Worm (Caenorhabditis elegans) whole organism, late embryonic: ENCODE measurements around the gene H41C03.2.

Experiments used
- ceh-19 ChIP-seq: fragments of 200-800 bp; sonication (Bioruptor generic); optimal IDR thresholded peaks from 2 replicates; lab custom pipeline; 2018; ENCODE audit warnings: mild to moderate bottlenecking, missing genetic modification characterization, missing compliant biosample characterization
- pag-3 ChIP-seq: sonication (generic microtip); optimal IDR thresholded peaks from 2 replicates; lab custom pipeline; 2016; ENCODE audit warnings: missing compliant biosample characterization, missing genetic modification characterization, borderline replicate concordance
- pha-4 ChIP-seq: fragments of 150-350 bp; optimal IDR thresholded peaks from 2 replicates; lab custom pipeline; 2018; ENCODE audit warnings: missing biosample characterization, missing genetic modification reagents, missing genetic modification characterization
- pqm-1 ChIP-seq: sonication (generic microtip); optimal IDR thresholded peaks from 2 replicates; lab custom pipeline; 2016; ENCODE audit warnings: missing genetic modification characterization, missing compliant biosample characterization
- syd-9 ChIP-seq: sonication (generic microtip); optimal IDR thresholded peaks from 2 replicates; lab custom pipeline; 2016; ENCODE audit warnings: mild to moderate bottlenecking, missing genetic modification characterization, moderate library complexity, missing compliant biosample characterization
- tbx-2 ChIP-seq: sonication (generic microtip); optimal IDR thresholded peaks from 2 replicates; lab custom pipeline; 2016; ENCODE audit warnings: missing genetic modification characterization, missing compliant biosample characterization
- unc-3 ChIP-seq, 2 experiments: fragments of 200-800 bp in 1 of 2; sonication (Bioruptor generic) in 1 of 2; sonication (generic microtip) in 1 of 2; conservative IDR thresholded peaks in 1 of 2; optimal IDR thresholded peaks in 1 of 2; 2 replicates each; pipeline versions ENCODE4 v1.3.6 to Lab custom; 2016 to 2022; ENCODE audit warnings: missing compliant biosample characterization in 2 of 2, missing genetic modification characterization in 2 of 2, missing genetic modification reagents in 1 of 2

DNA sequence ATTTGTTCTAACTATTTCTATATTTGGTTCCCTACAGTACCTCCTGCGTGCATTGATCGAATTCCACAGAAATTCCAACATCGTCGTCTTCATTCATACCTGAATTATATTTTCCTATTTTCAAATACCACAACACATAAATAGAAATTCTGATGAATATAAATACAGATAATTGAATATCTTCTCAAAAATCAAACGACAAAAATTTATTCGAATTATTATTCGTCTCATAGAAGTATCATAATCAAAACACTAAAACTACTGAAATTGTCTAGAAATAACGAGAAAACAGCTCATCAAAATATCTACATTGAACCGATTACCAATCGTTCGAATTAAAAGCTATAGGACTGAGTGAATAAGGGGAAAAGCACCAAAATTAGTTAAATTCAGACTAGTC is 18.8 kb downstream of the H41C03.2 start, which contains the start of gene gtap-1:
- TF ChIP-seq pha-4 (tag; lab: Kevin White, UChicago) (no peak), pag-3 (no peak), ceh-19 (GFP tag; lab: Kevin White, UChicago) (no peak), pqm-1 (tag; lab: Kevin White, UChicago) (no peak), tbx-2 (no peak), unc-3 (GFP tag; conservative IDR thresholded peaks at IDR 0.05; lab: Robert Waterston, UW) (no peak), unc-3 (tag; optimal IDR thresholded peaks at IDR 0.05; lab: Kevin White, UChicago) (no peak), syd-9 (tag; lab: Kevin White, UChicago) (no peak)
